Fruit fly (Drosophila melanogaster) whole organism, embryonic: ENCODE data around the gene Trf4-2.

Experiments used
- ATbp ChIP-seq: fragments of 200-800 bp; sonication (Bioruptor generic); optimal IDR thresholded peaks from 2 replicates; lab custom pipeline; 2017; ENCODE audit warnings: missing biosample characterization, mild to moderate bottlenecking, missing genetic modification characterization, missing genetic modification reagents
- Antp ChIP-seq: fragments of 200-800 bp; sonication (Bioruptor generic); optimal IDR thresholded peaks from 3 replicates; lab custom pipeline; 2016; ENCODE audit warnings: missing biosample characterization, missing genetic modification characterization
- Bteb2 ChIP-seq: fragments of 200-800 bp; sonication (Bioruptor generic); optimal IDR thresholded peaks from 2 replicates; lab custom pipeline; 2016; ENCODE audit warnings: missing biosample characterization, missing genetic modification characterization
- CG10209 ChIP-seq: fragments of 200-800 bp; sonication (Bioruptor generic); optimal IDR thresholded peaks from 3 replicates; lab custom pipeline; 2017; ENCODE audit warnings: missing biosample characterization, mild to moderate bottlenecking, missing genetic modification characterization, missing genetic modification reagents
- CG12299 ChIP-seq: fragments of 200-800 bp; sonication (Bioruptor generic); optimal IDR thresholded peaks from 2 replicates; lab custom pipeline; 2018; ENCODE audit warnings: missing biosample characterization, mild to moderate bottlenecking, missing genetic modification characterization
- CG14965 ChIP-seq: fragments of 200-800 bp; sonication (Bioruptor generic); optimal IDR thresholded peaks from 2 replicates; lab custom pipeline; 2016; ENCODE audit warnings: missing biosample characterization, missing genetic modification characterization, borderline replicate concordance
- CG15011 ChIP-seq: fragments of 200-800 bp; sonication (Bioruptor generic); optimal IDR thresholded peaks from 3 replicates; lab custom pipeline; 2018; ENCODE audit warnings: missing biosample characterization, mild to moderate bottlenecking, missing genetic modification characterization
- CG17912 ChIP-seq: fragments of 200-800 bp; sonication (Bioruptor generic); optimal IDR thresholded peaks from 2 replicates; lab custom pipeline; 2018; ENCODE audit warnings: missing biosample characterization, mild to moderate bottlenecking, missing genetic modification characterization
- CG1792 ChIP-seq: fragments of 200-800 bp; sonication (Bioruptor generic); optimal IDR thresholded peaks from 2 replicates; lab custom pipeline; 2016; ENCODE audit warnings: missing biosample characterization, missing genetic modification characterization
- CG18764 ChIP-seq: fragments of 200-800 bp; sonication (Bioruptor generic); optimal IDR thresholded peaks from 3 replicates; lab custom pipeline; 2016; ENCODE audit warnings: missing biosample characterization, missing genetic modification characterization
- CG32532 ChIP-seq: fragments of 200-800 bp; sonication (Bioruptor generic); IDR thresholded peaks from 2 replicates; pipeline ENCODE4 v1.3.6; 2022; ENCODE audit warnings: missing biosample characterization, missing genetic modification characterization
- CG6254 ChIP-seq: fragments of 200-800 bp; sonication (Bioruptor generic); optimal IDR thresholded peaks from 3 replicates; lab custom pipeline; 2017; ENCODE audit warnings: mild to moderate bottlenecking, missing biosample characterization, missing genetic modification reagents, missing genetic modification characterization
- CG6813 ChIP-seq: fragments of 200-800 bp; sonication (Bioruptor generic); optimal IDR thresholded peaks from 2 replicates; lab custom pipeline; 2017; ENCODE audit warnings: missing biosample characterization, missing genetic modification characterization, mild to moderate bottlenecking, moderate library complexity, missing genetic modification reagents
- CG7271 ChIP-seq: fragments of 200-800 bp; sonication (Bioruptor generic); optimal IDR thresholded peaks from 2 replicates; lab custom pipeline; 2018; ENCODE audit warnings: missing biosample characterization, mild to moderate bottlenecking, missing genetic modification characterization, moderate library complexity
- CG8290 ChIP-seq, 3 experiments: fragments of 200-800 bp; sonication (Bioruptor generic); optimal IDR thresholded peaks; 2 replicates each; lab custom pipeline; 2016 to 2019; ENCODE audit warnings: missing biosample characterization in 3 of 3, missing genetic modification characterization in 3 of 3, mild to moderate bottlenecking in 2 of 3, moderate library complexity in 1 of 3
- CG8388 ChIP-seq: fragments of 200-800 bp; sonication (Bioruptor generic); optimal IDR thresholded peaks from 2 replicates; lab custom pipeline; 2019; ENCODE audit warnings: missing biosample characterization, mild to moderate bottlenecking, missing genetic modification characterization, moderate library complexity
- CG9437 ChIP-seq: fragments of 200-800 bp; sonication (Bioruptor generic); optimal IDR thresholded peaks from 2 replicates; lab custom pipeline; 2018; ENCODE audit warnings: missing biosample characterization, mild to moderate bottlenecking, missing genetic modification characterization
- CoRest ChIP-seq: fragments of 200-800 bp; sonication (Bioruptor generic); optimal IDR thresholded peaks from 3 replicates; lab custom pipeline; 2018; ENCODE audit warnings: missing biosample characterization, mild to moderate bottlenecking, missing genetic modification characterization, moderate library complexity
- Dad ChIP-seq: fragments of 200-800 bp; sonication (Bioruptor generic); optimal IDR thresholded peaks from 3 replicates; lab custom pipeline; 2016; ENCODE audit warnings: missing biosample characterization, missing genetic modification characterization
- Dll ChIP-seq: fragments of 200-800 bp; sonication (Bioruptor generic); IDR thresholded peaks from 4 replicates; pipeline ENCODE4 v1.3.6; 2022; ENCODE audit warnings: missing biosample characterization, missing genetic modification characterization; ENCODE audit not compliant: partially characterized antibody
- Eip74EF ChIP-seq, 2 experiments: fragments of 200-800 bp in 1 of 2; fragments of >200 bp in 1 of 2; sonication (Bioruptor generic) in 1 of 2; optimal IDR thresholded peaks; 2 replicates each; lab custom pipeline; 2017 to 2019; ENCODE audit warnings: missing biosample characterization in 2 of 2, missing genetic modification characterization in 2 of 2, mild to moderate bottlenecking in 1 of 2, moderate library complexity in 1 of 2
- Gsc ChIP-seq: fragments of 200-800 bp; sonication (Bioruptor generic); IDR thresholded peaks from 2 replicates; pipeline ENCODE4 v1.3.6; 2022; ENCODE audit warnings: missing biosample characterization, missing genetic modification characterization
- Mrtf ChIP-seq: fragments of 200-800 bp; sonication (Bioruptor generic); IDR thresholded peaks from 3 replicates; pipeline ENCODE4 v1.3.6; 2022; ENCODE audit warnings: missing biosample characterization, missing genetic modification characterization
- NK7.1 ChIP-seq: fragments of 200-800 bp; sonication (Bioruptor generic); optimal IDR thresholded peaks from 3 replicates; lab custom pipeline; 2016; ENCODE audit warnings: missing biosample characterization, missing genetic modification characterization
- Ptx1 ChIP-seq: fragments of 200-800 bp; sonication (Bioruptor generic); IDR thresholded peaks from 2 replicates; pipeline ENCODE4 v1.3.6; 2022; ENCODE audit warnings: missing biosample characterization, missing genetic modification characterization
- Rfx ChIP-seq: fragments of 200-800 bp; sonication (Bioruptor generic); IDR thresholded peaks from 2 replicates; pipeline ENCODE4 v1.3.6; 2022; ENCODE audit warnings: missing biosample characterization, missing genetic modification characterization
- TFAM ChIP-seq: fragments of 200-800 bp; sonication (Bioruptor generic); optimal IDR thresholded peaks from 2 replicates; lab custom pipeline; 2017; ENCODE audit warnings: missing biosample characterization, missing genetic modification characterization, inconsistent platforms
- Vsx1 ChIP-seq: fragments of 200-800 bp; sonication (Bioruptor generic); optimal IDR thresholded peaks from 2 replicates; lab custom pipeline; 2017; ENCODE audit warnings: missing biosample characterization, mild to moderate bottlenecking, missing genetic modification characterization, missing genetic modification reagents
- ab ChIP-seq: fragments of 200-800 bp; sonication (Bioruptor generic); optimal IDR thresholded peaks from 2 replicates; lab custom pipeline; 2016; ENCODE audit warnings: missing biosample characterization, missing genetic modification characterization
- crc ChIP-seq: fragments of 200-800 bp; sonication (Bioruptor generic); optimal IDR thresholded peaks from 2 replicates; lab custom pipeline; 2016; ENCODE audit warnings: missing biosample characterization, missing genetic modification characterization
- dpn ChIP-seq, 2 experiments: fragments of 200-800 bp; sonication (Bioruptor generic); optimal IDR thresholded peaks; 3 replicates each; lab custom pipeline; 2016; ENCODE audit warnings: missing biosample characterization in 2 of 2, missing genetic modification characterization in 2 of 2
- exex ChIP-seq: fragments of 200-800 bp; sonication (Bioruptor generic); optimal IDR thresholded peaks from 4 replicates; lab custom pipeline; 2018; ENCODE audit warnings: missing biosample characterization, mild to moderate bottlenecking, missing genetic modification characterization, moderate library complexity
- fd96Cb ChIP-seq: fragments of 200-800 bp; sonication (Bioruptor generic); optimal IDR thresholded peaks from 2 replicates; lab custom pipeline; 2018; ENCODE audit warnings: missing biosample characterization, mild to moderate bottlenecking, missing genetic modification characterization, moderate library complexity
- hbn ChIP-seq: fragments of 200-800 bp; sonication (Bioruptor generic); IDR thresholded peaks from 2 replicates; pipeline ENCODE4 v1.3.6; 2022; ENCODE audit warnings: missing biosample characterization, missing genetic modification characterization; ENCODE audit not compliant: partially characterized antibody
- hkb ChIP-seq, 2 experiments: fragments of 200-800 bp in 1 of 2; fragments of >200 bp in 1 of 2; sonication (Bioruptor generic) in 1 of 2; IDR thresholded peaks in 1 of 2; optimal IDR thresholded peaks in 1 of 2; 2 replicates each; pipeline versions ENCODE4 v1.3.6 to Lab custom; 2017 to 2022; ENCODE audit warnings: missing biosample characterization in 1 of 2, missing genetic modification characterization in 1 of 2
- ken ChIP-seq: fragments of 200-800 bp; sonication (Bioruptor generic); IDR thresholded peaks from 3 replicates; pipeline ENCODE4 v1.3.6; 2022; ENCODE audit warnings: missing biosample characterization, missing genetic modification characterization
- mirr ChIP-seq: fragments of 200-800 bp; sonication (Bioruptor generic); optimal IDR thresholded peaks from 3 replicates; lab custom pipeline; 2018; ENCODE audit warnings: missing biosample characterization, mild to moderate bottlenecking, missing genetic modification characterization
- p53 ChIP-seq: fragments of 200-800 bp; sonication (Bioruptor generic); optimal IDR thresholded peaks from 2 replicates; lab custom pipeline; 2016; ENCODE audit warnings: missing biosample characterization, missing genetic modification characterization
- pan ChIP-seq, 4 experiments: fragments of >200 bp in 3 of 4; fragments of 200-800 bp in 1 of 4; sonication (Bioruptor generic) in 1 of 4; optimal IDR thresholded peaks in 3 of 4; IDR thresholded peaks in 1 of 4; 2 replicates each; pipeline versions ENCODE4 v1.3.6 to Lab custom; 2017 to 2022; ENCODE audit warnings: missing biosample characterization in 2 of 4, missing genetic modification characterization in 2 of 4, mixed read lengths in 1 of 4
- pho ChIP-seq: fragments of 200-800 bp; sonication (Bioruptor generic); optimal IDR thresholded peaks from 2 replicates; lab custom pipeline; 2016; ENCODE audit warnings: missing biosample characterization, missing genetic modification characterization
- phol ChIP-seq: fragments of 200-800 bp; sonication (Bioruptor generic); optimal IDR thresholded peaks from 3 replicates; lab custom pipeline; 2018; ENCODE audit warnings: missing biosample characterization, mild to moderate bottlenecking, missing genetic modification characterization, moderate library complexity
- run ChIP-seq: fragments of 200-800 bp; sonication (Bioruptor generic); optimal IDR thresholded peaks from 3 replicates; lab custom pipeline; 2018; ENCODE audit warnings: missing biosample characterization, mild to moderate bottlenecking, missing genetic modification characterization
- salm ChIP-seq: fragments of 200-800 bp; sonication (Bioruptor generic); optimal IDR thresholded peaks from 2 replicates; lab custom pipeline; 2018; ENCODE audit warnings: missing biosample characterization, mild to moderate bottlenecking, missing genetic modification characterization
- schlank ChIP-seq: fragments of 200-800 bp; sonication (Bioruptor generic); optimal IDR thresholded peaks from 2 replicates; lab custom pipeline; 2018; ENCODE audit warnings: missing biosample characterization, mild to moderate bottlenecking, missing genetic modification characterization
- sna ChIP-seq: fragments of 200-800 bp; sonication (Bioruptor generic); IDR thresholded peaks from 2 replicates; pipeline ENCODE4 v1.3.6; 2022; ENCODE audit warnings: missing biosample characterization, missing genetic modification characterization; ENCODE audit not compliant: partially characterized antibody
- usp ChIP-seq: fragments of >200 bp; optimal IDR thresholded peaks from 2 replicates; lab custom pipeline; 2017; ENCODE audit warnings: missing biosample characterization, missing genetic modification characterization

Gene Trf4-2

DNA sequence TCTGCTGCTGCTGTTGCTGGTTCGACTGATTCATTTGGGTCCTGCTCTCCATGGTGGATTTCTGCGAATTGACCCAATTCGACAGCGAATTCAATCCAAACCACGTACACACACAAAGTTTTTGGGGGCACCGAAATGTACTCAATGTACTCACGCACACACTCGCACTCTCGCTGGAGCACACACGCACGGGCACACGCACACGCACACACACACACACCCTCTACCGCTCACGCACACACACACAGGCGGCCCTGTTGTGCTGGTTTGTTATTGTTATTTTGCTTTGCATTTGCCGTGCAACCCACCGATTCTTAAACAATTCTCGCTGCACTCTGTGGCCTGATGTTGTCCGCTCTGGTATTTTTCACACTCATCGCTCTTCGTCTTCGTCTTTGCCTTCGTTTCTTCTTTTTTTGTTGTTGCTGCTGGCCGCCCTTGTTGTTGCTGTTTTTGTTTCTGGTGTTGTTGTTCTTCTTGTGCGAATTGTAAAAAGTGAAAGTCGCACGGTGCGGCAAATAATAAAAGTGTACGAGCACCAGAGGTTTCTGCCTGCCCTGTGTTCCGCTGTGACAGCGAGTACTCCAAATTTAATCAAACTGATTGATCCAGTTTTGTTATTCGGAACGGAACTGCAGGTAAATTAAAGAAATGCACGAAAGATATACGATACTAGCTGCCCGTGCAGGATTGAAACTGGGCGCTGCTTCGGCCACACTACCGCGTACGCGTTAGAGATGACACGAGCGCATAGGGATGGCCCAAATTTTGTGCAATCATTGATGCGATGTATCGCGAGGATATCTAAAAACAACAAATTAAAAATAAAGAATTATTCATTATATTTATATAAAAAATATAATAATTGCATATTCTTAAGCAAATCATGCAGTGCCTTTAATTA, 48.8 kb upstream of the Trf4-2 start, which contains the start of gene CG3744 (continued):
- TF ChIP-seq fd96Cb (tag; lab: Kevin White, UChicago), result peak; percentile 81
- TF ChIP-seq hkb (optimal IDR thresholded peaks at IDR 0.05; lab: Kevin White, UChicago), result no peak
- peak; percentile 89 for TF ChIP-seq hkb (GFP tag; IDR thresholded peaks at IDR 0.05; lab: Robert Waterston, UW)
- TF ChIP-seq CG7271, result peak; percentile 40
- TF ChIP-seq Rfx, result peak; percentile 99
- TF ChIP-seq CG10209 (GFP tag; lab: Kevin White, UChicago), result peak; percentile 91
- peak; percentile 99 for TF ChIP-seq Dll (GFP tag; lab: Robert Waterston, UW)
- no peak for TF ChIP-seq ATbp (GFP tag; lab: Kevin White, UChicago)
- TF ChIP-seq dpn (GFP tag; optimal IDR thresholded peaks at IDR 0.05; lab: Kevin White, UChicago), result peak; percentile 79 to 94
- peak; percentile 58 for TF ChIP-seq pho
- peak; percentile 97 for TF ChIP-seq ken (GFP tag; lab: Robert Waterston, UW)
- TF ChIP-seq ab, result peak; percentile 66
- TF ChIP-seq Bteb2, result peak; percentile 48
- peak; percentile 25 for TF ChIP-seq crc (GFP tag; lab: Kevin White, UChicago)
- no peak for TF ChIP-seq p53 (GFP tag; lab: Kevin White, UChicago)
- TF ChIP-seq CG12299 (tag; lab: Kevin White, UChicago), result peak; percentile 86
- peak; percentile 56 for TF ChIP-seq CG17912 (GFP tag; lab: Kevin White, UChicago)
- TF ChIP-seq CoRest (tag; lab: Kevin White, UChicago), result peak; percentile 93
- TF ChIP-seq CG6813 (GFP tag; lab: Kevin White, UChicago), result peak; percentile 79
- TF ChIP-seq schlank (tag; lab: Kevin White, UChicago), result peak; percentile 67
- TF ChIP-seq salm (tag; lab: Kevin White, UChicago), result peak; percentile 76
- peak; percentile 74 for TF ChIP-seq mirr (GFP tag; lab: Kevin White, UChicago)
- TF ChIP-seq CG15011 (GFP tag; lab: Kevin White, UChicago), result peak; percentile 53
- TF ChIP-seq run (tag; lab: Kevin White, UChicago), result peak; percentile 63
- TF ChIP-seq CG9437 (GFP tag; lab: Kevin White, UChicago), result peak; percentile 54
- peak; percentile 83 for TF ChIP-seq CG8290 (GFP tag; optimal IDR thresholded peaks at IDR 0.05; lab: Kevin White, UChicago)
- peak in 1 of 2 experiments; percentile 17 for TF ChIP-seq CG8290 (tag; optimal IDR thresholded peaks at IDR 0.05; lab: Kevin White, UChicago)
- peak; percentile 72 for TF ChIP-seq Antp
- peak; percentile 87 for TF ChIP-seq CG8388 (GFP tag; lab: Kevin White, UChicago)
- peak; percentile 42 for TF ChIP-seq CG1792 (GFP tag; lab: Kevin White, UChicago)
- TF ChIP-seq CG6254, result peak; percentile 56
- TF ChIP-seq hbn, result peak; percentile 97
- TF ChIP-seq CG14965 (GFP tag; lab: Kevin White, UChicago), result no peak
- peak; percentile 94 for TF ChIP-seq Mrtf (GFP tag; lab: Robert Waterston, UW)
- TF ChIP-seq Eip74EF (GFP tag; optimal IDR thresholded peaks at IDR 0.05; lab: Kevin White, UChicago), result peak in 1 of 2 experiments; percentile 65
- no peak for TF ChIP-seq Vsx1 (GFP tag; lab: Kevin White, UChicago)
- TF ChIP-seq CG18764, result peak; percentile 81
- TF ChIP-seq CG32532 (GFP tag; lab: Robert Waterston, UW), result peak; percentile 97
- TF ChIP-seq sna (GFP tag; lab: Robert Waterston, UW), result peak; percentile 93
- no peak for TF ChIP-seq exex (tag; lab: Kevin White, UChicago)
- TF ChIP-seq Dad, result peak; percentile 63
- TF ChIP-seq pan (optimal IDR thresholded peaks at IDR 0.05; lab: Kevin White, UChicago), result no peak
- peak in 1 of 2 experiments; percentile 95 for TF ChIP-seq pan (GFP tag; optimal IDR thresholded peaks at IDR 0.05 in 1 of 2, IDR thresholded peaks at IDR 0.05 in 1 of 2)
- TF ChIP-seq usp (GFP tag; lab: Kevin White, UChicago), result no peak
- TF ChIP-seq NK7.1 (GFP tag; lab: Kevin White, UChicago), result peak; percentile 24
- TF ChIP-seq Gsc (GFP tag; lab: Robert Waterston, UW), result peak; percentile 65
- TF ChIP-seq phol (tag; lab: Kevin White, UChicago), result peak; percentile 90
- TF ChIP-seq Ptx1, result peak; percentile 95
- peak; percentile 19 for TF ChIP-seq TFAM (GFP tag; lab: Kevin White, UChicago)
